Fruit fly (Drosophila melanogaster): ENCODE data around the gene CG43702.
A peak's percentile ranks its signal among the peaks of the same experiment; 100 is the strongest.

CG43702 gene

dm6 chr3L:21342592-21342991 lies 44.1 kb downstream of the CG43702 start:
- peak; percentile 77 for TF ChIP-seq EcR (GFP tag; optimal IDR thresholded peaks at IDR 0.05)
- TF ChIP-seq CG13204 (GFP tag; optimal IDR thresholded peaks at IDR 0.05): no peak
- no peak for TF ChIP-seq Pif1B (GFP tag; optimal IDR thresholded peaks at IDR 0.05)
- TF ChIP-seq Snoo (tag; optimal IDR thresholded peaks at IDR 0.05): no peak

dm6 chr3L:21343254-21344083 lies 45.0 kb downstream of the CG43702 start, which contains the start of the genes Tbc1d8-9 and CG32436:
TSS of gene Tbc1d8-9 (minus strand) at chr3L:21343716.
TSS of gene CG32436 (plus strand) at chr3L:21344033.
- TF ChIP-seq Ets98B (GFP tag; IDR thresholded peaks at IDR 0.05) (peak; percentile 59; the same call in 1 of the 2 replicates), CG10348 (GFP tag; IDR thresholded peaks at IDR 0.05) (no peak), CG34367 (tag; optimal IDR thresholded peaks at IDR 0.05) (no peak), CG4496 (GFP tag; IDR thresholded peaks at IDR 0.05) (peak; percentile 56; the same call in 2 of the 3 replicates), CG32121 (GFP tag; IDR thresholded peaks at IDR 0.05) (peak; percentile 70), EcR (GFP tag; optimal IDR thresholded peaks at IDR 0.05) (peak; percentile 8), CG13204 (GFP tag; optimal IDR thresholded peaks at IDR 0.05) (no peak), CG8301 (tag; optimal IDR thresholded peaks at IDR 0.05) (no peak), CG12605 (GFP tag; IDR thresholded peaks at IDR 0.05) (peak; percentile 47; the same call in 1 of the 2 replicates), Pif1B (GFP tag; optimal IDR thresholded peaks at IDR 0.05) (no peak), fd96Ca (GFP tag; IDR thresholded peaks at IDR 0.05) (peak; percentile 66; the same call in 1 of the 3 replicates)

- no peak for TF ChIP-seq gl (tag; optimal IDR thresholded peaks at IDR 0.05)
- no peak for TF ChIP-seq Ets98B (GFP tag; IDR thresholded peaks at IDR 0.05)
- no peak; the same call in 2 of the 3 replicates for TF ChIP-seq CG4496 (GFP tag; IDR thresholded peaks at IDR 0.05)
Measured at dm6 chr3L:21346463-21347196, 48.2 kb downstream of the CG43702 start.

dm6 chr3L:21347197-21347831 lies 48.8 kb downstream of the CG43702 start:
- TF ChIP-seq rn (GFP tag; IDR thresholded peaks at IDR 0.05) (no peak), Snoo (tag; optimal IDR thresholded peaks at IDR 0.05) (peak; percentile 20), CG15710 (tag; optimal IDR thresholded peaks at IDR 0.05) (peak; percentile 57), CG8301 (tag; optimal IDR thresholded peaks at IDR 0.05) (peak; percentile 62), Ets98B (GFP tag; IDR thresholded peaks at IDR 0.05) (peak; percentile 21; the same call in 1 of the 2 replicates), CG34367 (tag; optimal IDR thresholded peaks at IDR 0.05) (peak; percentile 56), CG13204 (GFP tag; optimal IDR thresholded peaks at IDR 0.05) (no peak), CG4496 (GFP tag; IDR thresholded peaks at IDR 0.05) (peak; percentile 57; the same call in 2 of the 3 replicates), CG14655 (GFP tag; optimal IDR thresholded peaks at IDR 0.05) (peak; percentile 75), CG17806 (tag; optimal IDR thresholded peaks at IDR 0.05) (peak; percentile 57), Pif1B (GFP tag; optimal IDR thresholded peaks at IDR 0.05) (peak; percentile 36), fd96Ca (GFP tag; IDR thresholded peaks at IDR 0.05) (peak; percentile 25; the same call in 1 of the 3 replicates), CG8159 (tag; optimal IDR thresholded peaks at IDR 0.05) (peak; percentile 74), CG9948 (tag; optimal IDR thresholded peaks at IDR 0.05) (peak; percentile 44), CG12605 (GFP tag; IDR thresholded peaks at IDR 0.05) (no peak), gl (tag; optimal IDR thresholded peaks at IDR 0.05) (no peak), EcR (GFP tag; optimal IDR thresholded peaks at IDR 0.05) (no peak), CG32121 (GFP tag; IDR thresholded peaks at IDR 0.05) (peak; percentile 47), D1 (tag; optimal IDR thresholded peaks at IDR 0.05) (no peak), Pif1A (GFP tag; optimal IDR thresholded peaks at IDR 0.05) (peak; percentile 64), CG10348 (GFP tag; IDR thresholded peaks at IDR 0.05) (no peak)

Data from whole organism, pupa.